Worm (Caenorhabditis elegans): ENCODE data around the gene ceh-30.
A peak's percentile ranks its signal among the peaks of the same experiment; 100 is the strongest.

Gene ceh-30

ce11 chrX:3054394-3054793, 9.0 kb upstream of the ceh-30 start:
- no peak for TF ChIP-seq B0035.1 (tag; optimal IDR thresholded peaks at IDR 0.05)
- no peak for TF ChIP-seq hmg-1.2 (GFP tag; IDR thresholded peaks at IDR 0.05)
- no peak for TF ChIP-seq egl-18 (GFP tag; IDR thresholded peaks at IDR 0.05)
- no peak for TF ChIP-seq zim-3 (tag; optimal IDR thresholded peaks at IDR 0.05)
- TF ChIP-seq mxl-1 (tag; optimal IDR thresholded peaks at IDR 0.05): no peak
- TF ChIP-seq ceh-91 (GFP tag; IDR thresholded peaks at IDR 0.05): no peak

- TF ChIP-seq nhr-80 (tag; optimal IDR thresholded peaks at IDR 0.05) (peak; percentile 53), Y53G8AR.9 (GFP tag; conservative IDR thresholded peaks at IDR 0.05) (no peak)
Measured at ce11 chrX:3054802-3055201, 8.6 kb upstream of the ceh-30 start, which contains the start of gene twk-26. TSS of gene twk-26 (minus strand) at chrX:3054824.

ce11 chrX:3056098-3056497, 7.3 kb upstream of the ceh-30 start:
- TF ChIP-seq mxl-1 (tag; optimal IDR thresholded peaks at IDR 0.05) (no peak), B0261.1 (tag; optimal IDR thresholded peaks at IDR 0.05) (no peak), snpc-1.1 (tag; optimal IDR thresholded peaks at IDR 0.05; ENCODE audit: insufficient read depth) (peak; percentile 53), snpc-3.4 (tag; optimal IDR thresholded peaks at IDR 0.05) (peak; percentile 23), snpc-4 (GFP tag; optimal IDR thresholded peaks at IDR 0.05) (peak; percentile 71), snpc-4 (tag; optimal IDR thresholded peaks at IDR 0.05) (peak in 3 of 4 experiments; percentile 56 to 93 (median 87)), F39B2.1 (GFP tag; IDR thresholded peaks at IDR 0.05) (no peak), rec-8 (tag; optimal IDR thresholded peaks at IDR 0.05) (no peak), F49E8.2 (tag; optimal IDR thresholded peaks at IDR 0.05; ENCODE audit: insufficient read depth) (no peak), lsy-27 (tag; optimal IDR thresholded peaks at IDR 0.05; ENCODE audit: borderline replicate concordance, insufficient read depth) (no peak), aptf-3 (GFP tag; IDR thresholded peaks at IDR 0.05) (no peak)

ce11 chrX:3057656-3058055, 5.7 kb upstream of the ceh-30 start:
- no peak for TF ChIP-seq madf-6 (GFP tag; IDR thresholded peaks at IDR 0.05)
- TF ChIP-seq nhr-80 (tag; optimal IDR thresholded peaks at IDR 0.05): no peak
- no peak for TF ChIP-seq F22D6.2 (tag; optimal IDR thresholded peaks at IDR 0.05)
- peak; percentile 5 for TF ChIP-seq snpc-1.1 (tag; optimal IDR thresholded peaks at IDR 0.05; ENCODE audit: insufficient read depth)
- no peak for TF ChIP-seq dpff-1 (tag; optimal IDR thresholded peaks at IDR 0.05)
- no peak for TF ChIP-seq sptf-2 (GFP tag; optimal IDR thresholded peaks at IDR 0.05)
- TF ChIP-seq hmg-20 (GFP tag; IDR thresholded peaks at IDR 0.05): no peak
- peak; percentile 44; the same call in 1 of the 2 replicates for TF ChIP-seq zfh-2 (GFP tag; conservative IDR thresholded peaks at IDR 0.05)
- TF ChIP-seq hsf-1 (GFP tag; IDR thresholded peaks at IDR 0.05): no peak
- TF ChIP-seq attf-3 (GFP tag; conservative IDR thresholded peaks at IDR 0.05): no peak
- no peak for TF ChIP-seq ets-4 (GFP tag; optimal IDR thresholded peaks at IDR 0.05)
- TF ChIP-seq cebp-2 (GFP tag; IDR thresholded peaks at IDR 0.05): 0 out of 2 replicates have a peak, but pooled peaks have one; percentile 29
- no peak for TF ChIP-seq rcor-1 (GFP tag; IDR thresholded peaks at IDR 0.05)
- no peak for TF ChIP-seq ztf-26 (tag; optimal IDR thresholded peaks at IDR 0.05)
- no peak for TF ChIP-seq attf-6 (GFP tag; IDR thresholded peaks at IDR 0.05)
- no peak for TF ChIP-seq dox-1 (GFP tag; IDR thresholded peaks at IDR 0.05)
- no peak for TF ChIP-seq nfya-1 (tag; optimal IDR thresholded peaks at IDR 0.05; ENCODE audit: borderline replicate concordance, insufficient read depth)
- TF ChIP-seq snpc-4 (GFP tag; optimal IDR thresholded peaks at IDR 0.05): no peak
- peak in 2 of 4 experiments; percentile 34 to 70 for TF ChIP-seq snpc-4 (tag; optimal IDR thresholded peaks at IDR 0.05)
- no peak for TF ChIP-seq F49E8.2 (tag; optimal IDR thresholded peaks at IDR 0.05; ENCODE audit: insufficient read depth)
- TF ChIP-seq nhr-120 (GFP tag; IDR thresholded peaks at IDR 0.05): no peak

Measured in whole organism, young adult.